Worm (Caenorhabditis elegans): ENCODE measurements around the gene cyn-1.

cyn-1 gene

DNA sequence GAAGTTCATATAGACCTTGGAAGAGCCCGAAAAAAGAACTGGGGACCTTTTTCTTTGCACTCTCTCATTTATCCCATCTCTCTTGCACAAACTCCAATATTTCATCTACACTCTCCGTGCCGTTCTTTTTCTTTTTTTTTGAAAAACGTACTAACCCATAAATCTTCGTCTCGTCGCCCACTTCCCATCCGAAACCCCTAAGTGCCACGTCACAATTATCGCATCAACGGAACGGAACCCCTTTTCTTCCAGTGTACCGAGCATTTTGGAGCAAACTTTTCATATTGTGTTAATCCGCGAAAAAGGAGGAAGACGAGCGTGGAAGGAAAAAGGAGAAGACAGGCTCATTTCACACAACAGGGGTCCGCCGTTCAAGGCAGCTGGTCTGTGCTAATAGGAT is 13.5 kb downstream of the cyn-1 start:
- TF ChIP-seq bed-2 (GFP tag; IDR thresholded peaks at IDR 0.05), result no peak
- TF ChIP-seq attf-5 (GFP tag; optimal IDR thresholded peaks at IDR 0.05), result no peak
- no peak for TF ChIP-seq F22D6.2 (tag; optimal IDR thresholded peaks at IDR 0.05)
- TF ChIP-seq ceh-100 (GFP tag; IDR thresholded peaks at IDR 0.05), result no peak

DNA sequence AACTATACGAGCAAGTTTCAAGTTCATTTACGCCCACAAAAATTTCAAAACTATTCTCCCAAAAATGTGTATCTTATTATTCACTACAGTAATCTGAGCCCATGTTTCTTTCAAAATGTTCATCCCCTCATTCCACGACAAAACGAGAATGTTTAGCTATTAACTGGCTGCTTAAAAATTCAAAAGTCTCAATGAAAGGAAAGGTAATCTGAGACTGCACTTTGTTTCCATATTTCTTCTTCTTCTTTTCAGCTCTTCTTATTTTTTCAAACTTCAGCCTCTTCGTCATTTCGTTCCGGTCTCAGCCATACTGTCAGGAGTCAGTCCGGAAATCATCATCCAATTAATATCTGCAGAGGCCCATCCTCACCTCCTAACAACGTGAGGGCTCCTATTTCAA is 16.9 kb downstream of the cyn-1 start, which contains the start of gene unc-39:
Gene unc-39 (plus strand): TSS at position 301 of the 400 bp plus-strand sequence.
- no peak for TF ChIP-seq ZK185.1 (tag; optimal IDR thresholded peaks at IDR 0.05; ENCODE audit: poor library complexity, severe bottlenecking)
- no peak for TF ChIP-seq C06A6.2 (GFP tag; conservative IDR thresholded peaks at IDR 0.05)
- no peak for TF ChIP-seq let-607 (tag; optimal IDR thresholded peaks at IDR 0.05)
- no peak for TF ChIP-seq zim-3 (tag; optimal IDR thresholded peaks at IDR 0.05)
- TF ChIP-seq mxl-1 (tag; optimal IDR thresholded peaks at IDR 0.05), result no peak
- TF ChIP-seq hmg-1.2 (GFP tag; IDR thresholded peaks at IDR 0.05), result no peak
- TF ChIP-seq ceh-100 (GFP tag; IDR thresholded peaks at IDR 0.05), result no peak
- no peak for TF ChIP-seq madf-6 (GFP tag; IDR thresholded peaks at IDR 0.05)
- TF ChIP-seq snpc-1.3 (tag; optimal IDR thresholded peaks at IDR 0.05; ENCODE audit: insufficient read depth), result no peak
- no peak for TF ChIP-seq lsy-27 (tag; optimal IDR thresholded peaks at IDR 0.05; ENCODE audit: borderline replicate concordance, insufficient read depth)
- TF ChIP-seq ztf-22 (GFP tag; optimal IDR thresholded peaks at IDR 0.05), result no peak
- no peak for TF ChIP-seq B0019.2 (GFP tag; conservative IDR thresholded peaks at IDR 0.05)
- no peak for TF ChIP-seq Y79H2A.3 (GFP tag; conservative IDR thresholded peaks at IDR 0.05)
- TF ChIP-seq hlh-26 (GFP tag; conservative IDR thresholded peaks at IDR 0.05), result no peak
- no peak for TF ChIP-seq zfh-2 (GFP tag; conservative IDR thresholded peaks at IDR 0.05)
- TF ChIP-seq egl-18 (GFP tag; IDR thresholded peaks at IDR 0.05), result no peak
- no peak for TF ChIP-seq pha-4 (tag; optimal IDR thresholded peaks at IDR 0.05)
- TF ChIP-seq ztf-25 (GFP tag; IDR thresholded peaks at IDR 0.05), result no peak
- no peak for TF ChIP-seq Y56A3A.18 (GFP tag; IDR thresholded peaks at IDR 0.05)
- no peak for TF ChIP-seq ceh-40 (GFP tag; IDR thresholded peaks at IDR 0.05)

DNA sequence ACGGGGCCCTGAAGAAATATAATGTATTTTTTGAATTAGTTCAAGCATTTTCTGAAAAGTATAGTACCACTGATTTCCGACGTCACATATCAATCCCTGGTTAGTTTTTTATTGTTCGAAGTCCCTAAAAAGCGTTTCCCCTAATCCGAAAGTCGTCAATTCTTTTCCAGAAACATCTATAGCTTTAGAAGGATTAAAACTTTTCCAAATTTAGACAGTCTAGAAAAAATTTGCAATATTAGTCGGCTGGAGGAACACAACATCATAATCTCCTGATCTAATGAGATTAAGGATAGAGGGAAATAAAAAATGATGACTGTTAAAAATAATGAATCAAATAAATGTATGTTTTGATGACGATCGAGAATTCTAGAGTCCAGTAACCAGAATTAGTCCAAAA is 22.2 kb downstream of the cyn-1 start:
- no peak for TF ChIP-seq mcd-1 (GFP tag; IDR thresholded peaks at IDR 0.05)
- TF ChIP-seq tbx-9 (tag; optimal IDR thresholded peaks at IDR 0.05; ENCODE audit: borderline replicate concordance), result no peak
- no peak for TF ChIP-seq lag-1 (GFP tag; IDR thresholded peaks at IDR 0.05)
- TF ChIP-seq ztf-25 (GFP tag; IDR thresholded peaks at IDR 0.05), result no peak
- no peak for TF ChIP-seq Y53G8AR.9 (GFP tag; conservative IDR thresholded peaks at IDR 0.05)

DNA sequence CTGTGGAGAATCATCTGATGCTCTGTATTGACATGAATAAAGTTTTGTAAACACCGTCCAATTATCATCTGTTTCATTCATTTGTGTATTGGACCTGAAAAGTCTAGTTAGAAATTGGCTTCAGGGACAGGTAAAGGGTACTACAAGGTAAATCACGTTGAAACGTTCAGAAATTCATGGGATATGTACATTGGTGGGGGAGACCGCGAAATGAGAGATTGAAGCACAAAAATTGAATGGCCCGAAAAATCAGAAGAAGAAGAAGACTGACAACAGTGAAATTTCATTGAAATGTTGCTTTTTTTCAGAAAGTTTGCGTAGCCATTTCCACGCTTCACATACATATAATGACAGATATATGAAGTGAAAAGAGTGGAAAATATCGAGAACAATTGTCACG is 23.1 kb downstream of the cyn-1 start, which contains the start of gene npr-43:
Gene npr-43 (minus strand): TSS at position 101 of the 400 bp plus-strand sequence.
- TF ChIP-seq somi-1 (GFP tag; optimal IDR thresholded peaks at IDR 0.05), result no peak
- TF ChIP-seq unc-62 (GFP tag; optimal IDR thresholded peaks at IDR 0.05), result no peak
- no peak for TF ChIP-seq nfyb-1 (GFP tag; IDR thresholded peaks at IDR 0.05)
- no peak for TF ChIP-seq attf-5 (GFP tag; optimal IDR thresholded peaks at IDR 0.05)
- no peak for TF ChIP-seq let-607 (tag; optimal IDR thresholded peaks at IDR 0.05)
- TF ChIP-seq bed-2 (GFP tag; IDR thresholded peaks at IDR 0.05), result no peak
- TF ChIP-seq F33H1.4 (GFP tag; IDR thresholded peaks at IDR 0.05), result no peak
- TF ChIP-seq lin-35 (GFP tag; optimal IDR thresholded peaks at IDR 0.05), result no peak
- TF ChIP-seq B0019.2 (GFP tag; conservative IDR thresholded peaks at IDR 0.05), result no peak
- TF ChIP-seq Y79H2A.3 (GFP tag; conservative IDR thresholded peaks at IDR 0.05), result no peak
- TF ChIP-seq nhr-179 (tag; optimal IDR thresholded peaks at IDR 0.05), result no peak
- TF ChIP-seq B0035.1 (tag; optimal IDR thresholded peaks at IDR 0.05), result no peak
- TF ChIP-seq dpff-1 (tag; optimal IDR thresholded peaks at IDR 0.05), result no peak
- TF ChIP-seq lin-40 (tag; optimal IDR thresholded peaks at IDR 0.05), result no peak

All from whole organism, young adult.